Worm (Caenorhabditis elegans): ENCODE data around the gene sru-15.

sru-15 gene

DNA sequence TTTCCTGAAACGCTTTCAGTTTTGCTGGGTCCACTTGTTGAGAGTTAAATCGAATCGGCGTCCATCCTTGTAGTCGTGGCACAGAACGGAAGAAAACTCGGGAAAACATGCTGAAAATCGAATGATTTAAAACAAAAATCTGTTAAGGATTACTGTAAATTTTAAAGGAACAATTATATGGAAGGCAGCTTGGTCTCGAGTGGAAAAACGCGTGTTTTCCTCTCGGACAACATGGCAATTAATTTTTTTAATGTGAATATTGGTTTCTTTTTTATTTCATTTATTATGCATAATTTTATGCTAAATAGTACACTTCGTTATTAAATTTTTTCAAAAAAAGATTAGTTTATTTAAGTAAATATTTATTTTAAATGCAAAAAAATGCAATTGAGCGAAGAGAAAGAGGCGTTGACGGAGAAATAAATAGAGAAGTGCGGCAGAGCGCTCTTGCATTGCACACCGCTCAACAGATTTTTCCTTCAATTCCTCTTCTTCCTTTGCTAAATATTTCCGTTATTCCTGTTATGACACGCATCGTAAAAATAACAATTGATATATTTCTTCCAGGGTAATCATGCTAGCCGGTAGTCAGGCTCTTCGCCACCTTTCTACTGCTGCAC is 15.8 kb upstream of the sru-15 start, which contains the start of the genes C30H6.9 and dlat-2 (continued):
- no peak for TF ChIP-seq ZK185.1 (tag; optimal IDR thresholded peaks at IDR 0.05; ENCODE audit: poor library complexity, severe bottlenecking)
- peak; percentile 41; the same call in 1 of the 2 replicates for TF ChIP-seq D2030.7 (GFP tag; IDR thresholded peaks at IDR 0.05)
- TF ChIP-seq efl-1 (GFP tag; optimal IDR thresholded peaks at IDR 0.05): no peak
- peak; percentile 3 for TF ChIP-seq lin-54 (GFP tag; optimal IDR thresholded peaks at IDR 0.05)
- peak; percentile 32 for TF ChIP-seq attf-5 (GFP tag; optimal IDR thresholded peaks at IDR 0.05)

DNA sequence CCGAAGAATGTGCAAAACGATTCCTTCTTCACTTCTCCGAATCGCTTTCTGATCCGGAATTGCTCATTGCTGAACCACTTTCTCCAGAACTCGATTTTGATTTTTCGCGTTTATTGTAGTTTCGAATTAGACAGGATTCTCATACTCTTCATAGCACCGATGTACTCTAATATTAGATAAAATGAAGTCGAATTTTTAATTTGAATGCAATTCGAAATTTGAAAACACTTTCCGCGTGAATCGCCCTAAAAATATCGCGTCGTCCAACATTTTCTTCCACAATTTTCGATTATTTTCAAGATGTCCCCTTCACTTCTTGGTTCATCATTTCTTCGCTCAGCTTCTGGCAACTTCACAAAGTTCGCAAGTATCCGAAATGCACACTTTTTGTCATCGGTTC is 14.0 kb upstream of the sru-15 start, which contains the start of gene C30H6.8:
TSS of gene C30H6.8 (plus strand) at position 301 of the 400 bp plus-strand sequence.
- TF ChIP-seq F23B12.7 (tag; optimal IDR thresholded peaks at IDR 0.05; ENCODE audit: insufficient read depth) (no peak), die-1 (tag; optimal IDR thresholded peaks at IDR 0.05) (no peak)

DNA sequence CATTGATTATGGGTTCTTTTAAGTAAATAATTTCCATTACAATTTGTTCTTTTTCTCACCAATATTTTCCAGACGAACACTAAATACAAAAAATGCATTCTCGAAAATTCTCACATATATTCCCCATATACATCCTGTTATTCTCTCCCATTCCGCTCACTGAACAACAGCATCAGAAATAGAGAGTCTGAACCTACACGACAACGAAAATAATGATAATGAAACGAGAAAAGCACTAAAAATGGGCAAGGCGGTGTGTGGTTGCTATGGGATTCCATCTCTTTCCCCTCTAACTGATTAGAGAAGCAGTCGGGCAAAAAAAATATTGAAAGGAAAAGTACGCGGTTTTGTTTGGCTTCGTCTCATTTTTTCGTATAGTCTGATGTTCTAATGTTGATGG is 13.0 kb upstream of the sru-15 start, which contains the start of gene C30H6.12:
TSS of gene C30H6.12 (plus strand) at position 301 of the 400 bp plus-strand sequence.
- TF ChIP-seq aptf-3 (GFP tag; IDR thresholded peaks at IDR 0.05) (no peak), snpc-1.3 (tag; optimal IDR thresholded peaks at IDR 0.05; ENCODE audit: insufficient read depth) (no peak), ZK185.1 (tag; optimal IDR thresholded peaks at IDR 0.05; ENCODE audit: poor library complexity, severe bottlenecking) (no peak), F57C9.4 (tag; optimal IDR thresholded peaks at IDR 0.05) (no peak), F22D6.2 (tag; optimal IDR thresholded peaks at IDR 0.05) (no peak), D2030.7 (GFP tag; IDR thresholded peaks at IDR 0.05) (no peak)

ce11 chrIV:17387442-17387967 is 8.5 kb upstream of the sru-15 start, which contains the start of gene T02D1.8:
Gene T02D1.8 (minus strand): TSS chrIV:17387492.
- TF ChIP-seq nhr-80 (tag; optimal IDR thresholded peaks at IDR 0.05) (peak; percentile 86), snpc-3.4 (tag; optimal IDR thresholded peaks at IDR 0.05) (no peak), ztf-25 (GFP tag; IDR thresholded peaks at IDR 0.05) (no peak), hlh-26 (GFP tag; conservative IDR thresholded peaks at IDR 0.05) (no peak), lag-1 (GFP tag; IDR thresholded peaks at IDR 0.05) (no peak), rcor-1 (GFP tag; IDR thresholded peaks at IDR 0.05) (no peak), let-607 (tag; optimal IDR thresholded peaks at IDR 0.05) (peak; percentile 18 to 49), mxl-1 (tag; optimal IDR thresholded peaks at IDR 0.05) (no peak), F33H1.4 (GFP tag; IDR thresholded peaks at IDR 0.05) (no peak), attf-5 (GFP tag; optimal IDR thresholded peaks at IDR 0.05) (no peak), lin-54 (GFP tag; optimal IDR thresholded peaks at IDR 0.05) (no peak)

ce11 chrIV:17399455-17399854 is 3.4 kb downstream of the sru-15 start, which contains the start of gene T02D1.4:
Gene T02D1.4 (plus strand): TSS chrIV:17399755.
- TF ChIP-seq mes-4 (tag; optimal IDR thresholded peaks at IDR 0.05) (no peak), F33H1.4 (GFP tag; IDR thresholded peaks at IDR 0.05) (no peak), lsl-1 (GFP tag; optimal IDR thresholded peaks at IDR 0.05) (no peak), ceh-91 (GFP tag; IDR thresholded peaks at IDR 0.05) (no peak), nfyb-1 (GFP tag; IDR thresholded peaks at IDR 0.05) (no peak), ceh-79 (tag; optimal IDR thresholded peaks at IDR 0.05) (no peak), madf-10 (tag; optimal IDR thresholded peaks at IDR 0.05) (no peak), fkh-3 (tag; optimal IDR thresholded peaks at IDR 0.05) (no peak), snpc-4 (GFP tag; optimal IDR thresholded peaks at IDR 0.05) (no peak), snpc-4 (tag; optimal IDR thresholded peaks at IDR 0.05) (no peak), F37B4.10 (GFP tag; IDR thresholded peaks at IDR 0.05) (no peak), C06A6.2 (GFP tag; conservative IDR thresholded peaks at IDR 0.05) (no peak), hlh-26 (GFP tag; conservative IDR thresholded peaks at IDR 0.05) (no peak), B0035.1 (tag; optimal IDR thresholded peaks at IDR 0.05) (no peak), aptf-2 (GFP tag; conservative IDR thresholded peaks at IDR 0.05) (no peak)

Measured in whole organism, young adult.